Fruit fly (Drosophila melanogaster) whole organism, wandering third instar larva: ENCODE measurements around the gene Dscam4.

Experiments
- Abd-B ChIP-seq: fragments of >200 bp; optimal IDR thresholded peaks from 2 replicates; lab custom pipeline; 2017; ENCODE audit warnings: missing biosample characterization, missing genetic modification characterization
- CG9705 ChIP-seq: fragments of 200-800 bp; sonication (Bioruptor generic); optimal IDR thresholded peaks from 2 replicates; lab custom pipeline; 2018; ENCODE audit warnings: missing biosample characterization, mild to moderate bottlenecking, missing genetic modification characterization
- CrebA ChIP-seq: fragments of 200-800 bp; sonication (Bioruptor generic); optimal IDR thresholded peaks from 2 replicates; lab custom pipeline; 2016; ENCODE audit warnings: missing biosample characterization, mild to moderate bottlenecking, missing genetic modification characterization, borderline replicate concordance
- Dif ChIP-seq: fragments of 200-275, 200-300 bp; sonication (Bioruptor generic); optimal IDR thresholded peaks from 2 replicates; lab custom pipeline; 2018; ENCODE audit warnings: missing biosample characterization, missing genetic modification characterization; ENCODE audit not compliant: partially characterized antibody
- GATAd ChIP-seq: sonication (Bioruptor generic); optimal IDR thresholded peaks from 2 replicates; lab custom pipeline; 2016; ENCODE audit warnings: missing biosample characterization, missing genetic modification characterization
- HLH106 ChIP-seq: fragments of 200-800 bp; optimal IDR thresholded peaks from 3 replicates; lab custom pipeline; 2019; ENCODE audit warnings: missing biosample characterization, mild to moderate bottlenecking, missing genetic modification characterization, moderate library complexity
- Hnf4 ChIP-seq: fragments of 200-800 bp; sonication (Bioruptor generic); optimal IDR thresholded peaks from 2 replicates; lab custom pipeline; 2016; ENCODE audit warnings: missing biosample characterization, mild to moderate bottlenecking, missing genetic modification characterization
- Hr78 ChIP-seq: fragments of >200 bp; optimal IDR thresholded peaks from 2 replicates; lab custom pipeline; 2017; ENCODE audit warnings: missing biosample characterization, missing genetic modification characterization
- Jra ChIP-seq: sonication (Bioruptor generic); optimal IDR thresholded peaks from 2 replicates; lab custom pipeline; 2016; ENCODE audit warnings: missing biosample characterization, missing genetic modification characterization
- Mio ChIP-seq: sonication (Bioruptor generic); optimal IDR thresholded peaks from 2 replicates; lab custom pipeline; 2016; ENCODE audit warnings: missing biosample characterization, missing genetic modification characterization
- Myc ChIP-seq: fragments of >200 bp; optimal IDR thresholded peaks from 2 replicates; lab custom pipeline; 2017
- N ChIP-seq: fragments of >200 bp; optimal IDR thresholded peaks from 2 replicates; lab custom pipeline; 2018; ENCODE audit warnings: missing biosample characterization, missing external identifiers, missing genetic modification characterization
- OdsH ChIP-seq: fragments of 200-800 bp; sonication (Bioruptor generic); optimal IDR thresholded peaks from 2 replicates; lab custom pipeline; 2016; ENCODE audit warnings: missing biosample characterization, mild to moderate bottlenecking, missing genetic modification characterization
- Rel ChIP-seq, 2 experiments: fragments of 200-800 bp; sonication (Bioruptor generic) in 1 of 2; optimal IDR thresholded peaks; 2 replicates in 1 of 2; 3 replicates in 1 of 2; lab custom pipeline; 2016 to 2019; ENCODE audit warnings: mild to moderate bottlenecking in 2 of 2, missing biosample characterization in 2 of 2, missing genetic modification characterization in 2 of 2, moderate library complexity in 1 of 2
- Vsx2 ChIP-seq: fragments of 200-300, 225-300 bp; sonication (Bioruptor generic); optimal IDR thresholded peaks from 2 replicates; lab custom pipeline; 2018; ENCODE audit warnings: missing biosample characterization, missing genetic modification characterization; ENCODE audit not compliant: partially characterized antibody
- brk ChIP-seq: fragments of 200-800 bp; sonication (Bioruptor generic); optimal IDR thresholded peaks from 2 replicates; lab custom pipeline; 2016; ENCODE audit warnings: missing biosample characterization, mild to moderate bottlenecking, missing genetic modification characterization
- dl ChIP-seq, 2 experiments: fragments of 175-275, 200-275 bp in 1 of 2; fragments of 200-275 bp in 1 of 2; sonication (Bioruptor generic); optimal IDR thresholded peaks; lab custom pipeline; 2018; ENCODE audit warnings: mild to moderate bottlenecking in 2 of 2, missing biosample characterization in 2 of 2, missing genetic modification characterization in 2 of 2, moderate library complexity in 2 of 2; ENCODE audit not compliant: partially characterized antibody in 2 of 2, insufficient read depth in 1 of 2
- dmrt93B ChIP-seq: fragments of 200-800 bp; sonication (Bioruptor generic); optimal IDR thresholded peaks from 2 replicates; lab custom pipeline; 2018; ENCODE audit warnings: missing biosample characterization, mild to moderate bottlenecking, missing genetic modification characterization
- dsf ChIP-seq: sonication (Bioruptor generic); optimal IDR thresholded peaks from 2 replicates; lab custom pipeline; 2016; ENCODE audit warnings: missing biosample characterization, missing genetic modification characterization, borderline replicate concordance
- ey ChIP-seq: fragments of 200-800 bp; sonication (Bioruptor generic); optimal IDR thresholded peaks from 2 replicates; lab custom pipeline; 2016; ENCODE audit warnings: missing biosample characterization, missing genetic modification characterization
- foxo ChIP-seq, 2 experiments: fragments of 200-800 bp; sonication (Bioruptor generic); optimal IDR thresholded peaks; 2 replicates in 1 of 2; 3 replicates in 1 of 2; lab custom pipeline; 2016 to 2017; ENCODE audit warnings: missing biosample characterization in 2 of 2, missing genetic modification characterization in 2 of 2
- fru ChIP-seq: fragments of 200-800 bp; sonication (Bioruptor generic); optimal IDR thresholded peaks from 3 replicates; lab custom pipeline; 2016; ENCODE audit warnings: missing biosample characterization, mild to moderate bottlenecking, missing genetic modification characterization
- h ChIP-seq: fragments of 200-800 bp; sonication (Bioruptor generic); optimal IDR thresholded peaks from 3 replicates; lab custom pipeline; 2016; ENCODE audit warnings: missing biosample characterization, mild to moderate bottlenecking, missing genetic modification characterization
- jim ChIP-seq: fragments of 175-275, 200-325 bp; sonication (Bioruptor generic); optimal IDR thresholded peaks from 2 replicates; lab custom pipeline; 2016; ENCODE audit warnings: missing biosample characterization, mild to moderate bottlenecking, missing genetic modification characterization
- pan ChIP-seq: fragments of >200 bp; optimal IDR thresholded peaks from 2 replicates; lab custom pipeline; 2017
- psq ChIP-seq: fragments of 200-800 bp; sonication (Bioruptor generic); optimal IDR thresholded peaks from 3 replicates; lab custom pipeline; 2017; ENCODE audit warnings: missing biosample characterization, mild to moderate bottlenecking, missing genetic modification characterization, moderate library complexity
- rgr ChIP-seq: fragments of 200-800 bp; sonication (Bioruptor generic); optimal IDR thresholded peaks from 3 replicates; lab custom pipeline; 2016; ENCODE audit warnings: missing biosample characterization, mild to moderate bottlenecking, missing genetic modification characterization
- sage ChIP-seq: fragments of 200-800 bp; sonication (Bioruptor generic); optimal IDR thresholded peaks from 2 replicates; lab custom pipeline; 2016; ENCODE audit warnings: missing biosample characterization, mild to moderate bottlenecking, missing genetic modification characterization
- sv ChIP-seq: fragments of 200-800 bp; sonication (Bioruptor generic); optimal IDR thresholded peaks from 3 replicates; lab custom pipeline; 2016; ENCODE audit warnings: missing biosample characterization, missing genetic modification characterization
- tai ChIP-seq: sonication (Bioruptor generic); optimal IDR thresholded peaks from 2 replicates; lab custom pipeline; 2016; ENCODE audit warnings: missing biosample characterization, missing genetic modification characterization
- usp ChIP-seq: fragments of >200 bp; optimal IDR thresholded peaks from 2 replicates; lab custom pipeline; 2017; ENCODE audit warnings: missing biosample characterization, missing genetic modification characterization

Gene Dscam4

dm6 chr3L:8202317-8202842, 36.1 kb upstream of the Dscam4 start, which contains the start of the genes CG7366 and CG13679:
Gene CG7366 (minus strand): TSS chr3L:8202417.
Gene CG13679 (plus strand): TSS chr3L:8202792.
- TF ChIP-seq CG9705 (GFP tag; lab: Kevin White, UChicago) (no peak), Rel (GFP tag; optimal IDR thresholded peaks at IDR 0.05; lab: Kevin White, UChicago) (no peak), Rel (tag; optimal IDR thresholded peaks at IDR 0.05; lab: Kevin White, UChicago) (no peak), foxo (GFP tag; optimal IDR thresholded peaks at IDR 0.05; lab: Kevin White, UChicago) (no peak), rgr (GFP tag; lab: Kevin White, UChicago) (no peak), usp (GFP tag; lab: Kevin White, UChicago) (no peak), pan (lab: Kevin White, UChicago) (no peak), tai (no peak), Vsx2 (no peak), sage (no peak), brk (no peak), Hnf4 (GFP tag; lab: Kevin White, UChicago) (no peak), sv (GFP tag; lab: Kevin White, UChicago) (no peak), HLH106 (no peak), fru (GFP tag; lab: Kevin White, UChicago) (no peak), OdsH (no peak)

- no peak for TF ChIP-seq fru (GFP tag; lab: Kevin White, UChicago)
- TF ChIP-seq psq (GFP tag; lab: Kevin White, UChicago) = no peak
- TF ChIP-seq sage = no peak
- TF ChIP-seq Mio = no peak
- TF ChIP-seq Hr78 (GFP tag; lab: Kevin White, UChicago) = no peak
- TF ChIP-seq Abd-B (GFP tag; lab: Kevin White, UChicago) = no peak
- TF ChIP-seq Rel (GFP tag; optimal IDR thresholded peaks at IDR 0.05; lab: Kevin White, UChicago) = no peak
- TF ChIP-seq Rel (tag; optimal IDR thresholded peaks at IDR 0.05; lab: Kevin White, UChicago) = no peak
- no peak for TF ChIP-seq N
- TF ChIP-seq dmrt93B (GFP tag; lab: Kevin White, UChicago) = no peak
- TF ChIP-seq CrebA (GFP tag; lab: Kevin White, UChicago) = no peak
- TF ChIP-seq Dif (GFP tag; lab: Kevin White, UChicago) = no peak
- no peak for TF ChIP-seq tai
- no peak for TF ChIP-seq jim (GFP tag; lab: Kevin White, UChicago)
- no peak for TF ChIP-seq foxo (GFP tag; optimal IDR thresholded peaks at IDR 0.05; lab: Kevin White, UChicago)
- TF ChIP-seq ey (GFP tag; lab: Kevin White, UChicago) = no peak
- TF ChIP-seq Vsx2 = no peak
- TF ChIP-seq pan (lab: Kevin White, UChicago) = no peak
- no peak for TF ChIP-seq CG9705 (GFP tag; lab: Kevin White, UChicago)
Measured at dm6 chr3L:8210596-8210995, 27.9 kb upstream of the Dscam4 start, which contains the start of gene tut. Gene tut (minus strand): TSS chr3L:8210743.

dm6 chr3L:8211590-8211989, 26.9 kb upstream of the Dscam4 start, which contains the start of gene CG8006:
Gene CG8006 (plus strand): TSS chr3L:8211890.
- TF ChIP-seq sv (GFP tag; lab: Kevin White, UChicago) (no peak), ey (GFP tag; lab: Kevin White, UChicago) (no peak), GATAd (GFP tag; lab: Kevin White, UChicago) (no peak)

- TF ChIP-seq Myc = no peak
- no peak for TF ChIP-seq dl (GFP tag; optimal IDR thresholded peaks at IDR 0.05; lab: Kevin White, UChicago; ENCODE audit: insufficient read depth in 1 of 2, partially characterized antibody in 2 of 2)
- no peak for TF ChIP-seq dsf (GFP tag; lab: Kevin White, UChicago)
- TF ChIP-seq Dif (GFP tag; lab: Kevin White, UChicago) = no peak
- TF ChIP-seq Jra (GFP tag; lab: Kevin White, UChicago) = no peak
- TF ChIP-seq sv (GFP tag; lab: Kevin White, UChicago) = no peak
- no peak for TF ChIP-seq CG9705 (GFP tag; lab: Kevin White, UChicago)
- no peak for TF ChIP-seq Mio
- no peak for TF ChIP-seq Hnf4 (GFP tag; lab: Kevin White, UChicago)
- no peak for TF ChIP-seq ey (GFP tag; lab: Kevin White, UChicago)
- no peak for TF ChIP-seq psq (GFP tag; lab: Kevin White, UChicago)
- TF ChIP-seq brk = no peak
- TF ChIP-seq HLH106 = no peak
- TF ChIP-seq GATAd (GFP tag; lab: Kevin White, UChicago) = no peak
- no peak for TF ChIP-seq Abd-B (GFP tag; lab: Kevin White, UChicago)
- no peak for TF ChIP-seq rgr (GFP tag; lab: Kevin White, UChicago)
- TF ChIP-seq h (GFP tag; lab: Kevin White, UChicago) = no peak
- TF ChIP-seq jim (GFP tag; lab: Kevin White, UChicago) = no peak
Measured at dm6 chr3L:8214980-8215379, 23.5 kb upstream of the Dscam4 start, which contains the start of gene CG8012. Gene CG8012 (plus strand): TSS chr3L:8215280.
